Worm (Caenorhabditis elegans): ENCODE data around the gene K07C11.10.
A peak's percentile ranks its signal among the peaks of the same experiment; 100 is the strongest.

DNA sequence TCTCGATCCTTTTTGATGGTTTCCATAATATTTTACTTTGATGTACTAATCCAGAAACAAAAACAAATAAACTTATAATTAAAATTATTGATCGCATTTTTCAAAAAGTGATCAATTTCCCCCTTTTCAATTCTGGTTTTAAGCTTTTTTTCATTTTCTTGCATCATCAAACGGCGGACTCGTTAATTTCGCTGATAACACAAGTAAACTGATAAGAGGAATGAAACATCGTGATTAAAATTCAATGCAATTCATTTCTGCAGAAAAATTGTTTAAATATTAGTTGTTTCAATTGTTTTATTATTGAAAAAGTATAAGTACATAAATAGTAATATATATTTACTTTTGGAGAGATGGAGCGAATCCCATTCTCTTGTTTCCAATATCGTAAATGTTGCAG lies 40.6 kb upstream of the K07C11.10 start:
- TF ChIP-seq lsy-12 (tag; optimal IDR thresholded peaks at IDR 0.05) = no peak
- TF ChIP-seq ztf-4 (tag; optimal IDR thresholded peaks at IDR 0.05) = no peak
- TF ChIP-seq aly-2 (tag; optimal IDR thresholded peaks at IDR 0.05) = no peak
- no peak for TF ChIP-seq tbx-2 (tag; optimal IDR thresholded peaks at IDR 0.05)
- peak; percentile 5 for TF ChIP-seq skn-1 (tag; optimal IDR thresholded peaks at IDR 0.05)
- TF ChIP-seq ceh-82 (tag; optimal IDR thresholded peaks at IDR 0.05) = no peak
- no peak for TF ChIP-seq ztf-11 (tag; optimal IDR thresholded peaks at IDR 0.05)
- TF ChIP-seq nhr-77 (tag; optimal IDR thresholded peaks at IDR 0.05) = peak; percentile 55
- no peak for TF ChIP-seq nfya-1 (tag; optimal IDR thresholded peaks at IDR 0.05; ENCODE audit: insufficient read depth)
- TF ChIP-seq unc-39 (tag; optimal IDR thresholded peaks at IDR 0.05) = no peak

Measured in whole organism, L3 larva.